Fruit fly (Drosophila melanogaster) whole organism: ENCODE results near the gene CG5984.

ENCODE experiments used
- CG8478 ChIP-seq: fragments of >200 bp; optimal IDR thresholded peaks from 2 replicates; lab custom pipeline; 2018; ENCODE audit warnings: inconsistent platforms
- Dll ChIP-seq: fragments of >200 bp; optimal IDR thresholded peaks from 2 replicates; lab custom pipeline; 2017
- EcR ChIP-seq, 2 experiments: fragments of >200 bp; optimal IDR thresholded peaks; 2 replicates each; lab custom pipeline; 2017; ENCODE audit warnings: missing biosample characterization in 2 of 2, missing genetic modification characterization in 2 of 2, missing genetic modification reagents in 2 of 2
- pan ChIP-seq: fragments of >200 bp; optimal IDR thresholded peaks from 2 replicates; lab custom pipeline; 2017
- psq ChIP-seq: fragments of >200 bp; optimal IDR thresholded peaks from 2 replicates; lab custom pipeline; 2017
- usp ChIP-seq: fragments of >200 bp; optimal IDR thresholded peaks from 2 replicates; lab custom pipeline; 2017; ENCODE audit warnings: missing biosample characterization, missing genetic modification characterization, mixed read lengths

dm6 chr3R:27233398-27233797 is 14.4 kb downstream of the CG5984 start, which contains the start of gene CG31068:
- TF ChIP-seq CG8478: no peak
- no peak for TF ChIP-seq usp (GFP tag; lab: Kevin White, UChicago)
- TF ChIP-seq EcR (GFP tag; optimal IDR thresholded peaks at IDR 0.05; lab: Kevin White, UChicago): no peak
- no peak for TF ChIP-seq psq (lab: Kevin White, UChicago)
- no peak for TF ChIP-seq pan
- TF ChIP-seq Dll: no peak
